Worm (Caenorhabditis elegans) whole organism, L3 larva: ENCODE results near the gene nhr-212.

ENCODE experiments used
- R02D3.7 ChIP-seq: fragments of 150-350 bp; optimal IDR thresholded peaks from 2 replicates; lab custom pipeline; 2014; ENCODE audit warnings: missing biosample characterization, missing genetic modification characterization
- ZK546.5 ChIP-seq: sonication (generic microtip); optimal IDR thresholded peaks from 2 replicates; lab custom pipeline; 2017; ENCODE audit warnings: missing biosample characterization, missing genetic modification characterization
- ama-1 ChIP-seq: fragments of 150-350 bp; optimal IDR thresholded peaks from 2 replicates; lab custom pipeline; 2018
- ceh-16 ChIP-seq: sonication (generic microtip); optimal IDR thresholded peaks from 2 replicates; lab custom pipeline; 2017; ENCODE audit warnings: missing biosample characterization, missing genetic modification characterization
- ceh-28 ChIP-seq: fragments of 150-350 bp; optimal IDR thresholded peaks from 2 replicates; lab custom pipeline; 2014; ENCODE audit warnings: missing biosample characterization, missing genetic modification reagents, missing genetic modification characterization
- ceh-82 ChIP-seq: fragments of 150-350 bp; optimal IDR thresholded peaks from 2 replicates; lab custom pipeline; 2014; ENCODE audit warnings: missing biosample characterization, missing genetic modification characterization
- ceh-9 ChIP-seq: sonication (generic microtip); optimal IDR thresholded peaks from 2 replicates; lab custom pipeline; 2018; ENCODE audit warnings: missing biosample characterization, missing genetic modification characterization
- daf-12 ChIP-seq: fragments of 150-350 bp; optimal IDR thresholded peaks from 2 replicates; lab custom pipeline; 2014; ENCODE audit warnings: missing biosample characterization, missing genetic modification reagents, missing genetic modification characterization
- egl-27 ChIP-seq: sonication (generic microtip); optimal IDR thresholded peaks from 4 replicates; lab custom pipeline; 2017; ENCODE audit warnings: missing biosample characterization, missing genetic modification reagents, missing genetic modification characterization
- egl-5 ChIP-seq: fragments of 150-350 bp; optimal IDR thresholded peaks from 2 replicates; lab custom pipeline; 2017; ENCODE audit warnings: missing biosample characterization, missing genetic modification reagents, missing genetic modification characterization, inconsistent platforms
- elt-1 ChIP-seq: fragments of 150-350 bp; optimal IDR thresholded peaks from 2 replicates; lab custom pipeline; 2014; ENCODE audit warnings: missing biosample characterization, missing genetic modification characterization
- elt-2 ChIP-seq: sonication (generic microtip); optimal IDR thresholded peaks from 2 replicates; lab custom pipeline; 2016; ENCODE audit warnings: missing genetic modification reagents, mild to moderate bottlenecking, missing genetic modification characterization, missing compliant biosample characterization
- fkh-2 ChIP-seq: fragments of 150-350 bp; optimal IDR thresholded peaks from 2 replicates; lab custom pipeline; 2014; ENCODE audit warnings: missing biosample characterization, missing genetic modification reagents, missing genetic modification characterization
- lin-15B ChIP-seq: fragments of 150-350 bp; optimal IDR thresholded peaks from 2 replicates; lab custom pipeline; 2014; ENCODE audit warnings: missing biosample characterization, missing genetic modification characterization
- lsy-12 ChIP-seq: sonication (generic microtip); optimal IDR thresholded peaks from 2 replicates; lab custom pipeline; 2016; ENCODE audit warnings: mild to moderate bottlenecking, missing genetic modification characterization, missing compliant biosample characterization
- mml-1 ChIP-seq: fragments of 150-350 bp; sonication (generic microtip); optimal IDR thresholded peaks from 3 replicates; lab custom pipeline; 2014; ENCODE audit warnings: missing biosample characterization, missing genetic modification characterization
- nfya-1 ChIP-seq: sonication (generic microtip); optimal IDR thresholded peaks from 2 replicates; lab custom pipeline; 2017; ENCODE audit warnings: missing genetic modification characterization, mild to moderate bottlenecking, missing compliant biosample characterization, antibody characterized with exemption, moderate library complexity; ENCODE audit not compliant: insufficient read depth
- nhr-12 ChIP-seq: fragments of 150-350 bp; optimal IDR thresholded peaks from 2 replicates; lab custom pipeline; 2014; ENCODE audit warnings: missing biosample characterization, missing genetic modification characterization
- nhr-23 ChIP-seq: fragments of 150-350 bp; optimal IDR thresholded peaks from 2 replicates; lab custom pipeline; 2014; ENCODE audit warnings: missing biosample characterization, missing genetic modification reagents, missing genetic modification characterization
- nhr-237 ChIP-seq: fragments of 150-350 bp; optimal IDR thresholded peaks from 2 replicates; lab custom pipeline; 2014; ENCODE audit warnings: missing biosample characterization, missing genetic modification characterization
- nhr-25 ChIP-seq: sonication (generic microtip); optimal IDR thresholded peaks from 2 replicates; lab custom pipeline; 2017; ENCODE audit warnings: missing biosample characterization, missing genetic modification characterization
- nhr-28 ChIP-seq: fragments of 150-350 bp; optimal IDR thresholded peaks from 2 replicates; lab custom pipeline; 2014; ENCODE audit warnings: missing biosample characterization, missing genetic modification characterization
- nhr-43 ChIP-seq: sonication (generic microtip); optimal IDR thresholded peaks from 2 replicates; lab custom pipeline; 2016; ENCODE audit warnings: mild to moderate bottlenecking, missing genetic modification characterization, missing compliant biosample characterization; ENCODE audit not compliant: poor library complexity, severe bottlenecking
- nhr-76 ChIP-seq: fragments of 150-350 bp; sonication (generic microtip); optimal IDR thresholded peaks from 5 replicates; lab custom pipeline; 2014; ENCODE audit warnings: missing biosample characterization, missing genetic modification characterization
- pha-4 ChIP-seq: fragments of 150-350 bp; optimal IDR thresholded peaks from 2 replicates; lab custom pipeline; 2014; ENCODE audit warnings: missing biosample characterization, missing genetic modification reagents, missing genetic modification characterization
- pqm-1 ChIP-seq: fragments of 150-350 bp; optimal IDR thresholded peaks from 2 replicates; lab custom pipeline; 2017; ENCODE audit warnings: missing biosample characterization, missing genetic modification characterization, inconsistent platforms
- skn-1 ChIP-seq: fragments of 150-350 bp; optimal IDR thresholded peaks from 2 replicates; lab custom pipeline; 2014; ENCODE audit warnings: missing biosample characterization, missing genetic modification characterization
- snpc-4 ChIP-seq: fragments of 150-350 bp; optimal IDR thresholded peaks from 2 replicates; lab custom pipeline; 2014; ENCODE audit warnings: missing biosample characterization, missing genetic modification characterization
- tbx-2 ChIP-seq: sonication (generic microtip); optimal IDR thresholded peaks from 2 replicates; lab custom pipeline; 2016; ENCODE audit warnings: mild to moderate bottlenecking, missing genetic modification characterization, missing compliant biosample characterization
- unc-62 ChIP-seq: fragments of 150-350 bp; sonication (generic microtip); optimal IDR thresholded peaks from 4 replicates; lab custom pipeline; 2014; ENCODE audit warnings: missing biosample characterization, missing genetic modification reagents, missing genetic modification characterization
- zag-1 ChIP-seq: fragments of 150-350 bp; optimal IDR thresholded peaks from 2 replicates; lab custom pipeline; 2014; ENCODE audit warnings: missing biosample characterization, missing genetic modification characterization
- ztf-11 ChIP-seq: fragments of 150-350 bp; optimal IDR thresholded peaks from 2 replicates; lab custom pipeline; 2014; ENCODE audit warnings: missing biosample characterization, missing genetic modification characterization
- ztf-4 ChIP-seq: fragments of 150-350 bp; optimal IDR thresholded peaks from 2 replicates; lab custom pipeline; 2014; ENCODE audit warnings: missing biosample characterization, missing genetic modification characterization

Gene nhr-212

DNA sequence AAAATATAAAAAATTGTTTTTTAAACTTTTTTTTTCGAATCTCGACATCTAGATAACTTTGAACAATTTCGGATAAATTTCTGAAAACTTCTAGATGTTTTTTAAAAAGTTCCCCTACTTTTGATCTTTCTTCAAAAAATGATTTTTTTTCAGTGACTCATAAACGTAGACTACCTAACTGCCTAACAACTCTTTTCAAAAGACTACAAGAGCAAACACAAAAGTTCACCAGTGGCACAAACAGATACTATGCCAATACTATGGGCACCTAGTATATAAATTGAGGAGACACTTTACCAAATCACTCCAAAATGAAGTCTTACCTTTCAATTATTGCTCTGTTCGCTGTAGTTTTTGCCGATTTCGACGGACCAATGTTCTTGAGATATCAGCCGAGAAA, 19.1 kb downstream of the nhr-212 start, which contains the start of gene srlf-35:
Gene srlf-35 (plus strand): TSS at position 301 of the 400 bp plus-strand sequence.
- TF ChIP-seq zag-1 (tag; lab: Kevin White, UChicago) (no peak), pha-4 (tag; lab: Kevin White, UChicago) (no peak), tbx-2 (tag; lab: Kevin White, UChicago) (no peak), R02D3.7 (no peak), fkh-2 (no peak), ztf-4 (tag; lab: Kevin White, UChicago) (no peak), nhr-12 (tag; lab: Kevin White, UChicago) (no peak), lin-15B (no peak), elt-2 (tag; lab: Kevin White, UChicago) (no peak), nfya-1 (tag; lab: Kevin White, UChicago) (no peak), daf-12 (tag; lab: Kevin White, UChicago) (no peak)

DNA sequence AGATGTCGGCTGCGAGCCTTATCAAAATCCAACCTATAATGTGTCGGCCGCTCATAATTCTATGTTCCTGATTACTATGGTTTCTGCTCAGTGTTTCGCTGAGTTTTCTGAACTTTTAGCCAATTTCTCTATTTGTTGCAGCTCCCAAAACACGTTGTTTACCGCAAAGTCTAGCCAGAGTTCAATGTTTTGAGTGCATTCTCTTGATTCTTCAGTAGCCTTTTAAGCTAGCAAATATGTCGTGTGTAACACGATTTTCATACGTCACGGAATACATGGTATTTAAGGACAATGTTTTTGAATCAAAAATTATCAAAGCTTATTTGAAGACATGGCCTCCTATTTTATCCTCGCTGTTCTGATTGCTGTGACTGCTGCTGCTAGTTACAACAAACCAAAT, 20.5 kb downstream of the nhr-212 start, which contains the start of gene srlf-19:
Gene srlf-19 (plus strand): TSS at position 301 of the 400 bp plus-strand sequence.
- TF ChIP-seq ztf-11 (tag; lab: Kevin White, UChicago) (no peak), fkh-2 (no peak), ceh-16 (tag; lab: Kevin White, UChicago) (no peak), ceh-9 (tag; lab: Kevin White, UChicago) (no peak), lsy-12 (no peak), nhr-237 (no peak), nhr-12 (tag; lab: Kevin White, UChicago) (no peak), ZK546.5 (tag; lab: Kevin White, UChicago) (no peak), ceh-82 (tag; lab: Kevin White, UChicago) (no peak), skn-1 (tag; lab: Kevin White, UChicago) (no peak), zag-1 (tag; lab: Kevin White, UChicago) (no peak), mml-1 (no peak), nhr-43 (tag; lab: Kevin White, UChicago) (no peak), ceh-28 (no peak)

DNA sequence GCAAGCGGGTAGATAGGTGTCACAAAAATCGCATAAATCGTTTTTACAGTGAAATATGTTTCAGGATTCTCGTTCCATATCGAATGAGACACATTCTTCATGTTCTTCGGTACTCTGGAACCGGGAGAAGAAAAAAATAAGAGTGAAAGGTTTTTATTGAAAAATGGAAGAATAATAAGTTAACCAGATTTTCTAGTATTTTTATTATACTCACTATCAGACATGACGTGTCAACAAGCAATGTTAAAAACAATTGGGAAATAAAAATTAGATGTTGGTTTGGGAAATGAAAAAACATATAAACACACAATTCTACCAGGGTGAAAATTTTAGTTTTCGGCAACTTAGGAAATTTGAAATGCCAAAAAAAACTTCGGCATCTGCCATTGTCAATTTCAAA, 27.8 kb downstream of the nhr-212 start, which contains the start of gene srh-37:
Gene srh-37 (minus strand): TSS at position 101 of the 400 bp plus-strand sequence.
- TF ChIP-seq nhr-23 (no peak), nhr-76 (no peak), nhr-12 (tag; lab: Kevin White, UChicago) (no peak), nhr-237 (no peak), fkh-2 (no peak), egl-5 (tag; lab: Kevin White, UChicago) (no peak), nhr-25 (no peak), R02D3.7 (no peak), nhr-43 (tag; lab: Kevin White, UChicago) (no peak), egl-27 (no peak)

DNA sequence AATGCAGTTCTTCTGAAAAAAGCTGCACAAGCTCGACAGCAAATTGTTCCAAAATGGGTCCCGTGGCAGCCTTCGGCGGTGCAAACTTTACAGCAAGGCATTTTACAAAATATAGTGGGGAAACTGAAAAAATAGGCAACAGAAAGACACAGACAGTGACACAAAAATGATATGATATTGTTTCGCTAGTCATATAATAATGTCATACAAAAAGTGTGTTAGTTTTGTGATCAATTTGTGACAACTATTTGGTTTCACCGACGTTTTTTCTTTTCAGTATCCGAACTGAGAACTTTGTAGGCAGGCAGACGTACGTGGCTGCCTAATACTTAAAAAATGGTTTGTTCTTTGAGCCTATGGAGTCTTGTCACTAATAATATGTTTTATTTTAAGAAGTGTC, 34.8 kb downstream of the nhr-212 start, which contains the start of gene nhr-210:
Gene nhr-210 (minus strand): TSS at position 101 of the 400 bp plus-strand sequence.
- TF ChIP-seq nhr-43 (tag; lab: Kevin White, UChicago): no peak
- peak; percentile 13 for TF ChIP-seq elt-2 (tag; lab: Kevin White, UChicago)

DNA sequence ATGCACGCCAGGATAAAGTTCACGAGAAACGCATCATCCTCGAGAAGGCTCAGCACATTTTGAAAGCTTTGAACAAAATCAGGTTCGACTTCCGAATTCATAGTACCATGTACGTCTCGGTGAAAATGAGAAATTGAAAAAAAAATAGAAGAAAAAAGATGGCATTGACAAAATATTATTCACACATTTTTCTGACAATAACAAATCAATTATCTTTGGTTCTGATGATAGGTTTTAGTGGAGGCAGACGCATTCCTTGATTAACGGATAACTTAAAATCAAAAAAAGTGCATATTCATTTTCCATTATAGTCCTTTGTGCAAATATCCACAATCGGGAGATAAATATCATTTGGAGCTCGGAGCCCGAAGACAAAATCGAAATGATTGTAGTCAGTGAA, 36.9 kb downstream of the nhr-212 start, which contains the start of gene srw-107:
Gene srw-107 (minus strand): TSS at position 101 of the 400 bp plus-strand sequence.
- TF ChIP-seq lin-15B (no peak), ztf-11 (tag; lab: Kevin White, UChicago) (no peak), nfya-1 (tag; lab: Kevin White, UChicago) (no peak), mml-1 (no peak), snpc-4 (tag; lab: Kevin White, UChicago) (no peak), nhr-12 (tag; lab: Kevin White, UChicago) (no peak), unc-62 (no peak), ama-1 (lab: Kevin White, UChicago) (no peak), elt-1 (tag; lab: Kevin White, UChicago) (no peak)

ce11 chrV:524058-524457, 39.4 kb downstream of the nhr-212 start, which contains the start of gene lipl-3:
Gene lipl-3 (minus strand): TSS chrV:524218.
- TF ChIP-seq pqm-1 (tag; lab: Kevin White, UChicago) (peak; percentile 53), nhr-28 (tag; lab: Kevin White, UChicago) (no peak), elt-2 (tag; lab: Kevin White, UChicago) (peak; percentile 43)
